Fruit fly (Drosophila melanogaster): ENCODE measurements around the gene CG13843.

The CG13843 gene

dm6 chr3R:22587419-22587963, 21.8 kb upstream of the CG13843 start, which contains the start of gene Efa6:
TSS of gene Efa6 (plus strand) at chr3R:22587755.
- TF ChIP-seq kay (GFP tag; ENCODE audit: borderline replicate concordance): no peak
- TF ChIP-seq CG14711 (tag; optimal IDR thresholded peaks at IDR 0.05): peak; percentile 56
- no peak for TF ChIP-seq CG5204 (GFP tag; optimal IDR thresholded peaks at IDR 0.05)
- peak; percentile 85 for TF ChIP-seq cic (GFP tag; optimal IDR thresholded peaks at IDR 0.05)
- TF ChIP-seq CG1620 (GFP tag; optimal IDR thresholded peaks at IDR 0.05): peak; percentile 62
- no peak for TF ChIP-seq Hr96 (GFP tag; optimal IDR thresholded peaks at IDR 0.05)
- peak; percentile 65 for TF ChIP-seq Mnt (GFP tag; optimal IDR thresholded peaks at IDR 0.05)
- TF ChIP-seq CG33017 (tag; optimal IDR thresholded peaks at IDR 0.05): peak; percentile 10
- peak; percentile 64 for TF ChIP-seq Crg-1 (GFP tag; optimal IDR thresholded peaks at IDR 0.05)
- TF ChIP-seq tj (GFP tag; optimal IDR thresholded peaks at IDR 0.05): peak; percentile 64
- TF ChIP-seq pad (GFP tag; optimal IDR thresholded peaks at IDR 0.05): peak; percentile 44
- peak; percentile 60 for TF ChIP-seq Clk (GFP tag; optimal IDR thresholded peaks at IDR 0.05)
- peak; percentile 56 for TF ChIP-seq CG11617 (GFP tag; optimal IDR thresholded peaks at IDR 0.05)
- TF ChIP-seq toe (GFP tag; optimal IDR thresholded peaks at IDR 0.05): peak; percentile 90
- peak; percentile 56 for TF ChIP-seq CG12768 (GFP tag; optimal IDR thresholded peaks at IDR 0.05)
- TF ChIP-seq CG7101 (tag; optimal IDR thresholded peaks at IDR 0.05): peak; percentile 65
- TF ChIP-seq CG7045 (GFP tag; optimal IDR thresholded peaks at IDR 0.05): peak; percentile 62
- peak; percentile 73 for TF ChIP-seq ovo (GFP tag; optimal IDR thresholded peaks at IDR 0.05)
- peak; percentile 66 for TF ChIP-seq bab1 (GFP tag; optimal IDR thresholded peaks at IDR 0.05)
- TF ChIP-seq cnc (optimal IDR thresholded peaks at IDR 0.05): no peak

- no peak for TF ChIP-seq Clk (GFP tag; optimal IDR thresholded peaks at IDR 0.05)
- TF ChIP-seq Mnt (GFP tag; optimal IDR thresholded peaks at IDR 0.05): no peak
Measured at dm6 chr3R:22588756-22589155, 20.5 kb upstream of the CG13843 start.

- TF ChIP-seq cnc (optimal IDR thresholded peaks at IDR 0.05): no peak
- no peak for TF ChIP-seq bab1 (GFP tag; optimal IDR thresholded peaks at IDR 0.05)
- TF ChIP-seq CG11617 (GFP tag; optimal IDR thresholded peaks at IDR 0.05): peak; percentile 47
- peak; percentile 47 for TF ChIP-seq CG14711 (tag; optimal IDR thresholded peaks at IDR 0.05)
- TF ChIP-seq CG7101 (tag; optimal IDR thresholded peaks at IDR 0.05): peak; percentile 80
- TF ChIP-seq Crg-1 (GFP tag; optimal IDR thresholded peaks at IDR 0.05): peak; percentile 64
- TF ChIP-seq CG12768 (GFP tag; optimal IDR thresholded peaks at IDR 0.05): peak; percentile 44
- TF ChIP-seq Mnt (GFP tag; optimal IDR thresholded peaks at IDR 0.05): no peak
- peak; percentile 20 for TF ChIP-seq toe (GFP tag; optimal IDR thresholded peaks at IDR 0.05)
- TF ChIP-seq ovo (GFP tag; optimal IDR thresholded peaks at IDR 0.05): peak; percentile 50
- peak; percentile 25 for TF ChIP-seq tj (GFP tag; optimal IDR thresholded peaks at IDR 0.05)
- peak; percentile 44 for TF ChIP-seq CG33017 (tag; optimal IDR thresholded peaks at IDR 0.05)
- TF ChIP-seq CG7045 (GFP tag; optimal IDR thresholded peaks at IDR 0.05): peak; percentile 65
- peak; percentile 22 for TF ChIP-seq CG1620 (GFP tag; optimal IDR thresholded peaks at IDR 0.05)
- peak; percentile 55 for TF ChIP-seq cic (GFP tag; optimal IDR thresholded peaks at IDR 0.05)
Measured at dm6 chr3R:22589311-22589710, 20.0 kb upstream of the CG13843 start.

dm6 chr3R:22590668-22591275, 18.5 kb upstream of the CG13843 start:
- no peak for TF ChIP-seq kay (GFP tag; ENCODE audit: borderline replicate concordance)
- no peak for TF ChIP-seq Crg-1 (GFP tag; optimal IDR thresholded peaks at IDR 0.05)
- TF ChIP-seq CG14711 (tag; optimal IDR thresholded peaks at IDR 0.05): no peak
- no peak for TF ChIP-seq pad (GFP tag; optimal IDR thresholded peaks at IDR 0.05)
- no peak for TF ChIP-seq ovo (GFP tag; optimal IDR thresholded peaks at IDR 0.05)
- TF ChIP-seq cic (GFP tag; optimal IDR thresholded peaks at IDR 0.05): no peak
- no peak for TF ChIP-seq bab1 (GFP tag; optimal IDR thresholded peaks at IDR 0.05)
- no peak for TF ChIP-seq CG7101 (tag; optimal IDR thresholded peaks at IDR 0.05)
- no peak for TF ChIP-seq CG5204 (GFP tag; optimal IDR thresholded peaks at IDR 0.05)
- no peak for TF ChIP-seq Clk (GFP tag; optimal IDR thresholded peaks at IDR 0.05)
- no peak for TF ChIP-seq CG12768 (GFP tag; optimal IDR thresholded peaks at IDR 0.05)
- TF ChIP-seq CG1620 (GFP tag; optimal IDR thresholded peaks at IDR 0.05): no peak
- TF ChIP-seq CG7045 (GFP tag; optimal IDR thresholded peaks at IDR 0.05): no peak
- no peak for TF ChIP-seq CG33017 (tag; optimal IDR thresholded peaks at IDR 0.05)

dm6 chr3R:22594257-22594656, 15.0 kb upstream of the CG13843 start:
- TF ChIP-seq Mnt (GFP tag; optimal IDR thresholded peaks at IDR 0.05) (no peak), kay (GFP tag; ENCODE audit: borderline replicate concordance) (no peak), CG5204 (GFP tag; optimal IDR thresholded peaks at IDR 0.05) (no peak), CG11617 (GFP tag; optimal IDR thresholded peaks at IDR 0.05) (no peak), CG7101 (tag; optimal IDR thresholded peaks at IDR 0.05) (no peak), CG1620 (GFP tag; optimal IDR thresholded peaks at IDR 0.05) (no peak), toe (GFP tag; optimal IDR thresholded peaks at IDR 0.05) (no peak)

- TF ChIP-seq CG7101 (tag; optimal IDR thresholded peaks at IDR 0.05) (no peak), tj (GFP tag; optimal IDR thresholded peaks at IDR 0.05) (no peak), CG12768 (GFP tag; optimal IDR thresholded peaks at IDR 0.05) (no peak), ovo (GFP tag; optimal IDR thresholded peaks at IDR 0.05) (no peak), Mnt (GFP tag; optimal IDR thresholded peaks at IDR 0.05) (no peak), CG33017 (tag; optimal IDR thresholded peaks at IDR 0.05) (no peak), CG1620 (GFP tag; optimal IDR thresholded peaks at IDR 0.05) (no peak), cnc (optimal IDR thresholded peaks at IDR 0.05) (no peak), Crg-1 (GFP tag; optimal IDR thresholded peaks at IDR 0.05) (no peak), pad (GFP tag; optimal IDR thresholded peaks at IDR 0.05) (no peak), bab1 (GFP tag; optimal IDR thresholded peaks at IDR 0.05) (no peak)
Measured at dm6 chr3R:22595293-22595868, 13.9 kb upstream of the CG13843 start.
